Worm (Caenorhabditis elegans) whole organism, late embryonic: ENCODE measurements around the gene ifg-1.

Experiments used
- C08G9.2 ChIP-seq: sonication (generic microtip); optimal IDR thresholded peaks from 2 replicates; lab custom pipeline; 2016; ENCODE audit warnings: mild to moderate bottlenecking, missing genetic modification characterization, moderate library complexity, missing compliant biosample characterization
- ceh-14 ChIP-seq: sonication (generic microtip); optimal IDR thresholded peaks from 2 replicates; lab custom pipeline; 2016; ENCODE audit warnings: missing genotype, missing genetic modification characterization, missing compliant biosample characterization
- ceh-18 ChIP-seq: sonication (generic microtip); optimal IDR thresholded peaks from 2 replicates; lab custom pipeline; 2016; ENCODE audit warnings: missing genetic modification characterization, missing compliant biosample characterization
- ceh-19 ChIP-seq: fragments of 200-800 bp; sonication (Bioruptor generic); optimal IDR thresholded peaks from 2 replicates; lab custom pipeline; 2018; ENCODE audit warnings: mild to moderate bottlenecking, missing genetic modification characterization, missing compliant biosample characterization
- ceh-2 ChIP-seq: sonication (generic microtip); optimal IDR thresholded peaks from 2 replicates; lab custom pipeline; 2016; ENCODE audit warnings: missing genotype, missing genetic modification characterization, missing compliant biosample characterization
- ceh-31 ChIP-seq: sonication (generic microtip); optimal IDR thresholded peaks from 2 replicates; lab custom pipeline; 2016; ENCODE audit warnings: missing genetic modification characterization, missing compliant biosample characterization
- ceh-45 ChIP-seq: fragments of 200-800 bp; sonication (Bioruptor generic); IDR thresholded peaks from 2 replicates; pipeline ENCODE4 v1.3.6; 2022; ENCODE audit warnings: missing genetic modification reagents, missing genetic modification characterization, missing compliant biosample characterization
- ceh-48 ChIP-seq: sonication (generic microtip); optimal IDR thresholded peaks from 2 replicates; lab custom pipeline; 2016; ENCODE audit warnings: missing genetic modification characterization, inconsistent platforms, missing compliant biosample characterization
- ceh-9 ChIP-seq: sonication (generic microtip); optimal IDR thresholded peaks from 2 replicates; lab custom pipeline; 2016; ENCODE audit warnings: mild to moderate bottlenecking, missing genetic modification characterization, inconsistent platforms, missing compliant biosample characterization
- dmd-4 ChIP-seq: sonication (generic microtip); optimal IDR thresholded peaks from 2 replicates; lab custom pipeline; 2016; ENCODE audit warnings: borderline replicate concordance, missing genetic modification characterization, missing compliant biosample characterization
- dve-1 ChIP-seq: sonication (generic microtip); optimal IDR thresholded peaks from 2 replicates; lab custom pipeline; 2017; ENCODE audit warnings: antibody characterized with exemption, mild to moderate bottlenecking, missing genetic modification characterization, missing compliant biosample characterization
- elt-2 ChIP-seq: sonication (generic microtip); optimal IDR thresholded peaks from 2 replicates; lab custom pipeline; 2016; ENCODE audit warnings: missing genetic modification reagents, missing genetic modification characterization, missing compliant biosample characterization
- fkh-10 ChIP-seq: fragments of 150-350 bp; optimal IDR thresholded peaks from 2 replicates; lab custom pipeline; 2014; ENCODE audit warnings: missing biosample characterization, missing genetic modification reagents, missing genetic modification characterization
- hlh-13 ChIP-seq: fragments of 200-800 bp; sonication (Bioruptor generic); optimal IDR thresholded peaks from 2 replicates; lab custom pipeline; 2018; ENCODE audit warnings: mild to moderate bottlenecking, missing genetic modification characterization, missing compliant biosample characterization
- hlh-15 ChIP-seq: sonication (generic microtip); optimal IDR thresholded peaks from 2 replicates; lab custom pipeline; 2016; ENCODE audit warnings: missing genetic modification characterization, missing compliant biosample characterization
- hlh-6 ChIP-seq: sonication (generic microtip); optimal IDR thresholded peaks from 2 replicates; lab custom pipeline; 2016; ENCODE audit warnings: missing genotype, missing genetic modification characterization, missing compliant biosample characterization
- hlh-8 ChIP-seq: sonication (generic microtip); optimal IDR thresholded peaks from 2 replicates; lab custom pipeline; 2016; ENCODE audit warnings: missing genotype, missing genetic modification characterization, missing compliant biosample characterization
- madf-2 ChIP-seq: sonication (generic microtip); optimal IDR thresholded peaks from 2 replicates; lab custom pipeline; 2017; ENCODE audit warnings: missing genetic modification characterization, missing compliant biosample characterization
- nhr-11 ChIP-seq: fragments of 150-350 bp; optimal IDR thresholded peaks from 2 replicates; lab custom pipeline; 2014; ENCODE audit warnings: missing biosample characterization, missing genetic modification characterization
- odd-2 ChIP-seq: sonication (generic microtip); optimal IDR thresholded peaks from 2 replicates; lab custom pipeline; 2017; ENCODE audit warnings: antibody characterized with exemption, mild to moderate bottlenecking, missing genetic modification characterization, missing compliant biosample characterization
- pag-3 ChIP-seq: sonication (generic microtip); optimal IDR thresholded peaks from 2 replicates; lab custom pipeline; 2016; ENCODE audit warnings: missing compliant biosample characterization, missing genetic modification characterization, borderline replicate concordance
- pat-9 ChIP-seq: fragments of 200-800 bp; sonication (Bioruptor generic); optimal IDR thresholded peaks from 2 replicates; lab custom pipeline; 2018; ENCODE audit warnings: mild to moderate bottlenecking, missing genetic modification characterization, moderate library complexity, missing compliant biosample characterization
- pax-1 ChIP-seq: fragments of 150-350 bp; optimal IDR thresholded peaks from 2 replicates; lab custom pipeline; 2014; ENCODE audit warnings: missing biosample characterization, missing genetic modification characterization
- pha-4 ChIP-seq: fragments of 150-350 bp; optimal IDR thresholded peaks from 2 replicates; lab custom pipeline; 2018; ENCODE audit warnings: missing biosample characterization, missing genetic modification reagents, missing genetic modification characterization
- pqm-1 ChIP-seq: sonication (generic microtip); optimal IDR thresholded peaks from 2 replicates; lab custom pipeline; 2016; ENCODE audit warnings: missing genetic modification characterization, missing compliant biosample characterization
- pros-1 ChIP-seq: fragments of 150-350 bp; optimal IDR thresholded peaks from 2 replicates; lab custom pipeline; 2014; ENCODE audit warnings: missing biosample characterization, missing genetic modification reagents, missing genetic modification characterization
- rnt-1 ChIP-seq: sonication (generic microtip); optimal IDR thresholded peaks from 2 replicates; lab custom pipeline; 2016; ENCODE audit warnings: missing genetic modification characterization, missing compliant biosample characterization
- sox-2 ChIP-seq: fragments of 200-800 bp; sonication (Bioruptor generic); IDR thresholded peaks from 2 replicates; pipeline ENCODE4 v1.3.6; 2022; ENCODE audit warnings: missing genetic modification reagents, missing genetic modification characterization, missing compliant biosample characterization
- sox-4 ChIP-seq: sonication (generic microtip); optimal IDR thresholded peaks from 2 replicates; lab custom pipeline; 2017; ENCODE audit warnings: mild to moderate bottlenecking, missing genetic modification characterization, inconsistent platforms, missing compliant biosample characterization
- syd-9 ChIP-seq: sonication (generic microtip); optimal IDR thresholded peaks from 2 replicates; lab custom pipeline; 2016; ENCODE audit warnings: mild to moderate bottlenecking, missing genetic modification characterization, moderate library complexity, missing compliant biosample characterization
- tbx-2 ChIP-seq: sonication (generic microtip); optimal IDR thresholded peaks from 2 replicates; lab custom pipeline; 2016; ENCODE audit warnings: missing genetic modification characterization, missing compliant biosample characterization
- tbx-7 ChIP-seq: sonication (generic microtip); optimal IDR thresholded peaks from 2 replicates; lab custom pipeline; 2016; ENCODE audit warnings: missing genotype, missing genetic modification characterization, missing compliant biosample characterization

ifg-1 gene

DNA sequence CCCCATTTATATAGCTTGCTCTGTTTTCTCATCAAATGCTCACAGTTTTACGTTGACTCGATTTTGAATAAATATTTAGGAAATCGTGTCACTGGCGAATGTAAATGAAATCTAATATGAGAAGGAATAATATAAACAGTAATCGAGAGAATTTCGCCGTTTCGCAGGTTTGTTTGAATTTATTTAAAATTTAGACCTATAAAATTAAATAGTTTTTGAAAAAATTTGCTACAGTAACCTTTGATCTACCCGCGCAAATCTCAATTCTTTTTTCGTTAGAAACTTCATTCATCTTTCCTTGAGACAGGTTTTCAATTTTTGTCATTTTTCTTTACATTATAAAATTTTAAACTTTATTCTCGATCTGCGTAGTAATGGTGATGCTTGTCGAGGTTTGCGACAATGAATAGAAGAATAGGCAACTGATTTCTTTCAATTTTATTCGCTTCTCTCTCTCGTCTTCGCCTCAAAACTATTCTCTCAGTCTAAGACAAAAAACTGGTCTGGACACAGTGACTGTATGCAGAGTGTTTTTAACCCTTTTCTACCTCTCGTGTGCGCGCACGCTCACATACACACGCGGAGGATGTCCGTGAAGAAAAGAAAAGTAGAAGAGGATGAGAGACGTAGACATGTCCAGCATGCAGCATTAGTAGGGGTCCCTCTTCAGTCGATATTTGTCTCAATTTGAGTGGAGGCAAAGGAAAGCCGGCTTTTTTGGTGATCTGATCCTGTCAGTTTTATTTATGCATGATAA is 5.5 kb downstream of the ifg-1 start, which contains the start of gene dab-1 (continued):
- TF ChIP-seq hlh-8 (tag; lab: Kevin White, UChicago) (no peak), nhr-11 (tag; lab: Kevin White, UChicago) (no peak), sox-2 (GFP tag; lab: Robert Waterston, UW) (no peak; the same call in 1 of the 2 replicates), hlh-15 (no peak), dmd-4 (tag; lab: Kevin White, UChicago) (no peak), syd-9 (tag; lab: Kevin White, UChicago) (no peak), ceh-14 (tag; lab: Kevin White, UChicago) (no peak), tbx-2 (tag; lab: Kevin White, UChicago) (no peak), rnt-1 (tag; lab: Kevin White, UChicago) (no peak), ceh-19 (peak; percentile 37), ceh-48 (no peak), ceh-45 (GFP tag; lab: Robert Waterston, UW) (no peak; the same call in 1 of the 2 replicates), pha-4 (tag; lab: Kevin White, UChicago) (no peak), pag-3 (no peak), elt-2 (tag; lab: Kevin White, UChicago) (peak; percentile 3), pqm-1 (tag; lab: Kevin White, UChicago) (no peak), hlh-13 (no peak), ceh-18 (tag; lab: Kevin White, UChicago) (no peak), fkh-10 (GFP tag; lab: Kevin White, UChicago) (no peak), pat-9 (no peak), dve-1 (tag; lab: Kevin White, UChicago) (no peak)
- TF ChIP-seq, all 69 proteins: peak for 6

DNA sequence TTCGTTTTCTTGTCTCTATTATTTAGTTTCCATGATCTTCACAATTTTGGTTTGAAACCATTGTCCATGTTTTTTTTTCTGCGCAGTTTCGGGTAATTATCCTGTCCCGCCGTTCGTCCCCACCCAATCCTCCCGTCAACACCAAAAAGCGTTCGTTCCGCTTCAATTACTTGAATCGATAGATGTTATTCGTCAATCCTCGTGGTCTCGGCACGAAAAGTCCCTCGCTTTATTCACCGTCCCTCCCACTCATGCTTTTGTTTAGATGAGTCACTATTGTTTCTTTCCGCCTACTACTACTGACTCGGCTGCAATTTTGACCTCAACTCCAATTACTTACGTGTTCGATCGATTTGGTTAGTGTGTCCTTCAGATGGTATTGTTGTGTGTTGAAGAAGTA is 6.4 kb downstream of the ifg-1 start:
- TF ChIP-seq sox-2 (GFP tag; lab: Robert Waterston, UW) (peak; percentile 32; the same call in 1 of the 2 replicates), ceh-31 (tag; lab: Kevin White, UChicago) (peak; percentile 59), ceh-45 (GFP tag; lab: Robert Waterston, UW) (no peak), pax-1 (peak; percentile 87)

DNA sequence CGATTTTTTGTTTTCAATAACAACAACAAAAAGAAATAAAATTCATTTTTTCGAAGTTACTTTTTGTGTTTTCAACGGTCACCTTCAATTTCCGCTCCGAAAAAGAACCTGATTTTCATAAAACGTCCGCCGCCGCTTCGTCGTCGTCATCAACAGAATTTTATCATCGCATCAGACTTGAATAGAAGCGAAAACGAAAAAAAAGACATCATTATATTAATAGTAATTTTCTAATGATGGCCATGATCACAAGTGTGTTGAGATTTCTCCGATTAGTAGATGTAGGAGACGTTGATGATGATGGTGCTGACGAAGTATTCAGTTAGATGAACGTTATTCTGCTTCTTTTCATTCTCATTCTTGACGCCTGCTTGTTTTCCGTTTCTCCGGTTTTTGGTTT is 6.9 kb downstream of the ifg-1 start:
- TF ChIP-seq odd-2 (tag; lab: Kevin White, UChicago) (no peak), nhr-11 (tag; lab: Kevin White, UChicago) (no peak), hlh-6 (no peak)
- TF ChIP-seq, all 69 proteins: peak for 0

DNA sequence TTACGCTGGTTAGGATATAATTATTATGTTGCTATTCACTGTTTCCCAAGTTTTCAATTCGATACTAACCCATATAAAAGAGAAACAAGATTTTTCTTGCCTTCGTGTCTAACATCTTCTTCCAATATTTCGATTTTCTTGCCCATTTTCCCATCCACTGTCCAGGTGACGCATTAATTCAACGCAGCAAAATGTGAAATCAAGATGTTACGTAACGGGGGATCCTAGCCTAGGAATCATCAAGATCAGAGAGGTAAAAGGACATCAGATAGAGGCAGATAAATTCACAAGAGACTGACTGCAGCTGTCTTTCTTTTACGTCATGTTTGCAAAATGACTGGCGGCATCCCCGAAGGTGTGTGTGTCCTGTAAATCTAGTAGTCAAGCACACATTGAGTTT is 7.6 kb downstream of the ifg-1 start:
- TF ChIP-seq elt-2 (tag; lab: Kevin White, UChicago) (no peak), pros-1 (no peak), nhr-11 (tag; lab: Kevin White, UChicago) (no peak), sox-4 (tag; lab: Kevin White, UChicago) (no peak), fkh-10 (GFP tag; lab: Kevin White, UChicago) (no peak), tbx-7 (no peak), C08G9.2 (tag; lab: Kevin White, UChicago) (no peak), ceh-2 (tag; lab: Kevin White, UChicago) (no peak), ceh-9 (tag; lab: Kevin White, UChicago) (no peak), madf-2 (tag; lab: Kevin White, UChicago) (no peak), dve-1 (tag; lab: Kevin White, UChicago) (no peak)
- TF ChIP-seq, all 69 proteins: peak for 0

DNA sequence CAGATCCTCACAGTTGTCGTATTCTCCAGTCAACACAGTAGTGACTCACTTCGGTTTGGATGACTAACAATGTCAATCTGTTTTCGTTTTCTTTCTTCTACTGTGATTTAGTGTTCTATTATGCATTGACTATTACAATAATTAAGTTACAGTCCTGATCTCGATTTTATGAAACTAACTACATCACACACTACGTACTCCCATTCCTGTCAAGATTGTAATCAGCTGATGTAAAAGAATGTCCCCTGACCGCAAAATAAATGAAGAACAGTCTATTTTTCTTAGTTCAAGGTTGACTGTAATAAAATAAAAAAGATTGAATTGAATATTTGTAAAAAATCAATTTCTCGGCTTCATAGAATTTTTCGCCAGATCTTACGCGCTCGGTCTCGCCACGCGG is 8.3 kb downstream of the ifg-1 start:
- no peak for TF ChIP-seq ceh-31 (tag; lab: Kevin White, UChicago)
- TF ChIP-seq, all 69 proteins: peak for 0
